Fruit fly (Drosophila melanogaster): Measurements from ENCODE around the gene cm.

Gene cm

dm6 chrX:7008102-7009087 lies 2.5 kb downstream of the cm start (continued):
- no peak for TF ChIP-seq Fer2 (tag; optimal IDR thresholded peaks at IDR 0.05)
- TF ChIP-seq CG12769 (tag; optimal IDR thresholded peaks at IDR 0.05): no peak
- TF ChIP-seq CG16815 (GFP tag; optimal IDR thresholded peaks at IDR 0.05): no peak
- no peak for TF ChIP-seq CG12155 (GFP tag; optimal IDR thresholded peaks at IDR 0.05)
- TF ChIP-seq exex (tag; optimal IDR thresholded peaks at IDR 0.05): no peak
- peak; percentile 7 for TF ChIP-seq Sox102F (GFP tag; optimal IDR thresholded peaks at IDR 0.05)
- TF ChIP-seq CG7271 (tag; optimal IDR thresholded peaks at IDR 0.05): no peak
- no peak for TF ChIP-seq tgo (GFP tag; IDR thresholded peaks at IDR 0.05)
- no peak for TF ChIP-seq CG9215 (GFP tag; IDR thresholded peaks at IDR 0.05)
- no peak for TF ChIP-seq D19B (GFP tag; optimal IDR thresholded peaks at IDR 0.05)
- no peak for TF ChIP-seq CG31388 (GFP tag; optimal IDR thresholded peaks at IDR 0.05)
- no peak for TF ChIP-seq Fer1 (GFP tag; optimal IDR thresholded peaks at IDR 0.05)
- TF ChIP-seq Lhr (GFP tag; optimal IDR thresholded peaks at IDR 0.05): no peak
- no peak for TF ChIP-seq CG4617 (GFP tag; optimal IDR thresholded peaks at IDR 0.05; ENCODE audit: borderline replicate concordance)
- no peak for TF ChIP-seq tx (GFP tag; optimal IDR thresholded peaks at IDR 0.05)
- TF ChIP-seq shn (GFP tag; optimal IDR thresholded peaks at IDR 0.05): no peak
- no peak for TF ChIP-seq CG17568 (GFP tag; optimal IDR thresholded peaks at IDR 0.05)
- no peak for TF ChIP-seq CG4404 (GFP tag; IDR thresholded peaks at IDR 0.05)
- TF ChIP-seq peb (GFP tag; IDR thresholded peaks at IDR 0.05): no peak
- no peak for TF ChIP-seq Dp (GFP tag; optimal IDR thresholded peaks at IDR 0.05)
- TF ChIP-seq H15 (GFP tag; IDR thresholded peaks at IDR 0.05): no peak
- TF ChIP-seq kah (GFP tag; optimal IDR thresholded peaks at IDR 0.05): no peak
- no peak for TF ChIP-seq CG2199 (GFP tag; IDR thresholded peaks at IDR 0.05)
- TF ChIP-seq CG17186 (GFP tag; optimal IDR thresholded peaks at IDR 0.05): no peak
- TF ChIP-seq Hmx (GFP tag; optimal IDR thresholded peaks at IDR 0.05): no peak
- peak; percentile 34; the same call in 1 of the 2 replicates for TF ChIP-seq CG11247 (GFP tag; IDR thresholded peaks at IDR 0.05)
- no peak for TF ChIP-seq CG1792 (GFP tag; optimal IDR thresholded peaks at IDR 0.05)
- 0 out of 3 replicates have a peak, but pooled peaks have one; percentile 23 for TF ChIP-seq CG34224 (GFP tag; IDR thresholded peaks at IDR 0.05; ENCODE audit: partially characterized antibody)
- no peak for TF ChIP-seq ssp (GFP tag; IDR thresholded peaks at IDR 0.05)
- peak; percentile 74; the same call in 1 of the 2 replicates for TF ChIP-seq Drgx (GFP tag; IDR thresholded peaks at IDR 0.05)
- TF ChIP-seq pnt (GFP tag; optimal IDR thresholded peaks at IDR 0.05): no peak
- TF ChIP-seq pb (GFP tag; optimal IDR thresholded peaks at IDR 0.05): no peak
- no peak for TF ChIP-seq CG30020 (tag; optimal IDR thresholded peaks at IDR 0.05)
- 0 out of 2 replicates have a peak, but pooled peaks have one; percentile 28 for TF ChIP-seq HLH3B (GFP tag; IDR thresholded peaks at IDR 0.05)
- TF ChIP-seq fd3F (GFP tag; optimal IDR thresholded peaks at IDR 0.05): no peak
- TF ChIP-seq CG10366 (GFP tag; IDR thresholded peaks at IDR 0.05): no peak
- TF ChIP-seq CG10267 (tag; optimal IDR thresholded peaks at IDR 0.05): no peak
- TF ChIP-seq GATAe (GFP tag; conservative IDR thresholded peaks at IDR 0.05): no peak
- TF ChIP-seq CG31224 (GFP tag; IDR thresholded peaks at IDR 0.05): no peak
- no peak for TF ChIP-seq cwo (GFP tag; optimal IDR thresholded peaks at IDR 0.05)
- no peak for TF ChIP-seq corto (GFP tag; optimal IDR thresholded peaks at IDR 0.05)
- TF ChIP-seq dpn (GFP tag; optimal IDR thresholded peaks at IDR 0.05): no peak
- TF ChIP-seq fu2 (GFP tag; optimal IDR thresholded peaks at IDR 0.05): no peak
- TF ChIP-seq hb (GFP tag; IDR thresholded peaks at IDR 0.05; ENCODE audit: partially characterized antibody): no peak
- TF ChIP-seq gsb (GFP tag; IDR thresholded peaks at IDR 0.05): no peak
- TF ChIP-seq CoRest (tag; optimal IDR thresholded peaks at IDR 0.05): no peak
- no peak for TF ChIP-seq pzg (GFP tag; optimal IDR thresholded peaks at IDR 0.05)
- TF ChIP-seq CG2678 (tag; optimal IDR thresholded peaks at IDR 0.05): peak; percentile 30
